Fruit fly (Drosophila melanogaster): ENCODE data around the gene Irk2.

- TF ChIP-seq CG11762 (GFP tag; optimal IDR thresholded peaks at IDR 0.05; ENCODE audit: insufficient read depth) (no peak), CG11902 (GFP tag; optimal IDR thresholded peaks at IDR 0.05) (no peak), Sox14 (GFP tag; optimal IDR thresholded peaks at IDR 0.05) (no peak), dac (GFP tag; optimal IDR thresholded peaks at IDR 0.05) (no peak)
Measured at dm6 chr3R:23519395-23520101, at the start of gene Irk2.
